Worm (Caenorhabditis elegans) whole organism, L2 larva: ENCODE results near the gene C32H11.4.
A peak's percentile ranks its signal among the peaks of the same experiment; 100 is the strongest.

Experiments used
- C34F6.9 ChIP-seq: fragments of 150-350 bp; optimal IDR thresholded peaks from 2 replicates; lab custom pipeline; 2014; ENCODE audit warnings: missing biosample characterization, missing genetic modification characterization
- F13H6.1 ChIP-seq: sonication (generic microtip); optimal IDR thresholded peaks from 2 replicates; lab custom pipeline; 2016; ENCODE audit warnings: missing genetic modification characterization, missing compliant biosample characterization
- R02D3.7 ChIP-seq: fragments of 150-350 bp; optimal IDR thresholded peaks from 2 replicates; lab custom pipeline; 2014; ENCODE audit warnings: missing biosample characterization, missing genetic modification characterization
- ZK546.5 ChIP-seq: sonication (generic microtip); optimal IDR thresholded peaks from 2 replicates; lab custom pipeline; 2017; ENCODE audit warnings: missing biosample characterization, missing genetic modification characterization
- ceh-16 ChIP-seq: fragments of 150-350 bp; optimal IDR thresholded peaks from 2 replicates; lab custom pipeline; 2014; ENCODE audit warnings: missing biosample characterization, missing genetic modification characterization
- ceh-82 ChIP-seq: fragments of 150-350 bp; optimal IDR thresholded peaks from 2 replicates; lab custom pipeline; 2014; ENCODE audit warnings: missing biosample characterization, missing genetic modification characterization
- dmd-4 ChIP-seq: sonication (generic microtip); optimal IDR thresholded peaks from 2 replicates; lab custom pipeline; 2017; ENCODE audit warnings: missing biosample characterization, missing genetic modification characterization
- elt-1 ChIP-seq: fragments of 150-350 bp; optimal IDR thresholded peaks from 2 replicates; lab custom pipeline; 2014; ENCODE audit warnings: missing biosample characterization, missing genetic modification characterization
- elt-3 ChIP-seq: sonication (generic microtip); optimal IDR thresholded peaks from 2 replicates; lab custom pipeline; 2017; ENCODE audit warnings: missing biosample characterization, missing genetic modification characterization
- fos-1 ChIP-seq: fragments of 150-350 bp; optimal IDR thresholded peaks from 2 replicates; lab custom pipeline; 2014; ENCODE audit warnings: missing biosample characterization, missing genetic modification characterization
- gmeb-1 ChIP-seq: fragments of 150-350 bp; optimal IDR thresholded peaks from 2 replicates; lab custom pipeline; 2014; ENCODE audit warnings: missing biosample characterization, missing genetic modification characterization
- lsy-2 ChIP-seq, 2 experiments: fragments of 150-350 bp in 1 of 2; sonication (generic microtip) in 1 of 2; optimal IDR thresholded peaks; 2 replicates each; lab custom pipeline; 2014 to 2017; ENCODE audit warnings: missing biosample characterization in 2 of 2, missing genetic modification characterization in 2 of 2
- mdl-1 ChIP-seq, 2 experiments: fragments of 150-350 bp in 1 of 2; sonication (generic microtip) in 1 of 2; optimal IDR thresholded peaks; 2 replicates each; lab custom pipeline; 2017; ENCODE audit warnings: missing biosample characterization in 2 of 2, missing genetic modification characterization in 2 of 2
- nhr-10 ChIP-seq: sonication (generic microtip); optimal IDR thresholded peaks from 2 replicates; lab custom pipeline; 2017; ENCODE audit warnings: missing biosample characterization, missing genetic modification characterization
- nhr-12 ChIP-seq: fragments of 150-350 bp; optimal IDR thresholded peaks from 2 replicates; lab custom pipeline; 2014; ENCODE audit warnings: missing biosample characterization, missing genetic modification characterization
- nhr-23 ChIP-seq: fragments of 150-350 bp; optimal IDR thresholded peaks from 2 replicates; lab custom pipeline; 2014; ENCODE audit warnings: missing biosample characterization, missing genetic modification reagents, missing genetic modification characterization
- nhr-25 ChIP-seq: fragments of 150-350 bp; sonication (generic microtip); optimal IDR thresholded peaks from 3 replicates; lab custom pipeline; 2014; ENCODE audit warnings: missing biosample characterization, missing genetic modification characterization
- sma-9 ChIP-seq, 2 experiments: fragments of 150-350 bp in 1 of 2; sonication (generic microtip) in 1 of 2; optimal IDR thresholded peaks; 2 replicates each; lab custom pipeline; 2014 to 2016; ENCODE audit warnings: missing genetic modification characterization in 2 of 2, mild to moderate bottlenecking in 1 of 2, missing biosample characterization in 1 of 2, missing compliant biosample characterization in 1 of 2, missing genetic modification reagents in 1 of 2, moderate library complexity in 1 of 2
- unc-39 ChIP-seq: fragments of 150-350 bp; optimal IDR thresholded peaks from 2 replicates; lab custom pipeline; 2014; ENCODE audit warnings: missing biosample characterization, missing genetic modification characterization
- ztf-1 ChIP-seq: fragments of 200-800 bp; sonication (Bioruptor generic); conservative IDR thresholded peaks from 2 replicates; pipeline ENCODE4 v1.3.6; 2022; ENCODE audit warnings: missing genetic modification characterization, missing compliant biosample characterization
- ztf-4 ChIP-seq: fragments of 150-350 bp; optimal IDR thresholded peaks from 2 replicates; lab custom pipeline; 2014; ENCODE audit warnings: missing biosample characterization, missing genetic modification characterization

The C32H11.4 gene

ce11 chrIV:12971994-12972520 is 51.0 kb downstream of the C32H11.4 start:
- TF ChIP-seq fos-1 (tag; lab: Kevin White, UChicago): peak; percentile 41
- no peak for TF ChIP-seq nhr-12 (tag; lab: Kevin White, UChicago)

DNA sequence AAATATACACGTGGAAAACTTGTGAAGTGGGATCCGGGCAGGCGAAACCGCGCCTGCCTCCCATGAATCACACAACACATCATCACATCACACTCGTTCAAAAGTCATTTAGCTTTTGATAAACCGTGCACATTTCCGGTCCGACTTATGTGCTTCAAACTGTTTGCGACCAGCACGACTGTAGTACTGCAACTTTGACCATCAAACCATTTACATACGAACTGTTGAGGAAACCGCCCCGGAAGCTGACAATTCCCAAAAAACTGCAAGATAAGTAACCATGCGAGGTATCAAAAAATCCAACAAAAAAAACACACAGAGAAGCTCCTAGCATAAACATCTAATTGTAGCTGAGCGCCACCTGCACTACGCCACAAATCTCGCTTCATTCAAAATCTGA is 51.7 kb downstream of the C32H11.4 start:
- TF ChIP-seq mdl-1 (tag; optimal IDR thresholded peaks at IDR 0.05; lab: Kevin White, UChicago) (no peak), ceh-16 (tag; lab: Kevin White, UChicago) (no peak), sma-9 (GFP tag; optimal IDR thresholded peaks at IDR 0.05; lab: Kevin White, UChicago) (no peak), sma-9 (tag; optimal IDR thresholded peaks at IDR 0.05; lab: Kevin White, UChicago) (no peak), R02D3.7 (tag; lab: Kevin White, UChicago) (no peak), elt-1 (tag; lab: Kevin White, UChicago) (no peak), dmd-4 (no peak), C34F6.9 (no peak), nhr-23 (tag; lab: Kevin White, UChicago) (no peak), elt-3 (tag; lab: Kevin White, UChicago) (no peak), nhr-25 (tag; lab: Kevin White, UChicago) (no peak), unc-39 (tag; lab: Kevin White, UChicago) (no peak), ztf-4 (no peak), F13H6.1 (tag; lab: Kevin White, UChicago) (no peak), lsy-2 (tag; optimal IDR thresholded peaks at IDR 0.05; lab: Kevin White, UChicago) (no peak), gmeb-1 (tag; lab: Kevin White, UChicago) (no peak), nhr-10 (tag; lab: Kevin White, UChicago) (no peak), ZK546.5 (tag; lab: Kevin White, UChicago) (no peak), ceh-82 (no peak), ztf-1 (GFP tag; lab: Robert Waterston, UW) (no peak)
